Worm (Caenorhabditis elegans): ENCODE data around the gene cki-2.

- TF ChIP-seq tra-4 (tag; optimal IDR thresholded peaks at IDR 0.05) = no peak
- TF ChIP-seq tbx-11 (GFP tag; IDR thresholded peaks at IDR 0.05) = no peak
These were observed 3.1 kb upstream of the cki-2 start for ce11 chrII:7813237-7813636.
